Worm (Caenorhabditis elegans) whole organism, L3 larva: ENCODE measurements around the gene mrps-26.

Experiments
- ZK546.5 ChIP-seq: sonication (generic microtip); optimal IDR thresholded peaks from 2 replicates; lab custom pipeline; 2017; ENCODE audit warnings: missing biosample characterization, missing genetic modification characterization
- aly-2 ChIP-seq: fragments of 150-350 bp; optimal IDR thresholded peaks from 2 replicates; lab custom pipeline; 2014; ENCODE audit warnings: missing biosample characterization, missing genetic modification characterization
- ama-1 ChIP-seq: fragments of 150-350 bp; optimal IDR thresholded peaks from 2 replicates; lab custom pipeline; 2018
- ceh-28 ChIP-seq: fragments of 150-350 bp; optimal IDR thresholded peaks from 2 replicates; lab custom pipeline; 2014; ENCODE audit warnings: missing biosample characterization, missing genetic modification reagents, missing genetic modification characterization
- daf-12 ChIP-seq: fragments of 150-350 bp; optimal IDR thresholded peaks from 2 replicates; lab custom pipeline; 2014; ENCODE audit warnings: missing biosample characterization, missing genetic modification reagents, missing genetic modification characterization
- egl-27 ChIP-seq: sonication (generic microtip); optimal IDR thresholded peaks from 4 replicates; lab custom pipeline; 2017; ENCODE audit warnings: missing biosample characterization, missing genetic modification reagents, missing genetic modification characterization
- egl-5 ChIP-seq: fragments of 150-350 bp; optimal IDR thresholded peaks from 2 replicates; lab custom pipeline; 2017; ENCODE audit warnings: missing biosample characterization, missing genetic modification reagents, missing genetic modification characterization, inconsistent platforms
- elt-1 ChIP-seq: fragments of 150-350 bp; optimal IDR thresholded peaks from 2 replicates; lab custom pipeline; 2014; ENCODE audit warnings: missing biosample characterization, missing genetic modification characterization
- elt-2 ChIP-seq: sonication (generic microtip); optimal IDR thresholded peaks from 2 replicates; lab custom pipeline; 2016; ENCODE audit warnings: missing genetic modification reagents, mild to moderate bottlenecking, missing genetic modification characterization, missing compliant biosample characterization
- elt-3 ChIP-seq, 3 experiments: fragments of 150-350 bp in 1 of 3; sonication (generic microtip) in 2 of 3; optimal IDR thresholded peaks; 2 replicates in 2 of 3; 4 replicates in 1 of 3; lab custom pipeline; 2014 to 2017; ENCODE audit warnings: missing biosample characterization in 3 of 3, missing genetic modification characterization in 3 of 3
- fkh-10 ChIP-seq: sonication (generic microtip); optimal IDR thresholded peaks from 2 replicates; lab custom pipeline; 2017; ENCODE audit warnings: missing biosample characterization, missing genetic modification reagents, missing genetic modification characterization
- hmg-11 ChIP-seq: sonication (generic microtip); optimal IDR thresholded peaks from 2 replicates; lab custom pipeline; 2016; ENCODE audit warnings: missing genetic modification characterization, missing compliant biosample characterization
- jun-1 ChIP-seq: fragments of 150-350 bp; optimal IDR thresholded peaks from 2 replicates; lab custom pipeline; 2014; ENCODE audit warnings: missing biosample characterization, missing genetic modification reagents, missing genetic modification characterization
- lin-15B ChIP-seq: fragments of 150-350 bp; optimal IDR thresholded peaks from 2 replicates; lab custom pipeline; 2014; ENCODE audit warnings: missing biosample characterization, missing genetic modification characterization
- lin-39 ChIP-seq: fragments of 150-350 bp; optimal IDR thresholded peaks from 2 replicates; lab custom pipeline; 2018; ENCODE audit warnings: missing biosample characterization, missing genetic modification reagents, missing genetic modification characterization
- lsy-12 ChIP-seq: sonication (generic microtip); optimal IDR thresholded peaks from 2 replicates; lab custom pipeline; 2016; ENCODE audit warnings: mild to moderate bottlenecking, missing genetic modification characterization, missing compliant biosample characterization
- mdl-1 ChIP-seq: fragments of 150-350 bp; optimal IDR thresholded peaks from 2 replicates; lab custom pipeline; 2014; ENCODE audit warnings: missing biosample characterization, missing genetic modification characterization
- mml-1 ChIP-seq: fragments of 150-350 bp; sonication (generic microtip); optimal IDR thresholded peaks from 3 replicates; lab custom pipeline; 2014; ENCODE audit warnings: missing biosample characterization, missing genetic modification characterization
- nfya-1 ChIP-seq: sonication (generic microtip); optimal IDR thresholded peaks from 2 replicates; lab custom pipeline; 2017; ENCODE audit warnings: missing genetic modification characterization, mild to moderate bottlenecking, missing compliant biosample characterization, antibody characterized with exemption, moderate library complexity; ENCODE audit not compliant: insufficient read depth
- nhr-11 ChIP-seq: fragments of 150-350 bp; optimal IDR thresholded peaks from 2 replicates; lab custom pipeline; 2014; ENCODE audit warnings: missing biosample characterization, missing genetic modification characterization
- nhr-12 ChIP-seq: fragments of 150-350 bp; optimal IDR thresholded peaks from 2 replicates; lab custom pipeline; 2014; ENCODE audit warnings: missing biosample characterization, missing genetic modification characterization
- nhr-23 ChIP-seq: fragments of 150-350 bp; optimal IDR thresholded peaks from 2 replicates; lab custom pipeline; 2014; ENCODE audit warnings: missing biosample characterization, missing genetic modification reagents, missing genetic modification characterization
- nhr-25 ChIP-seq: sonication (generic microtip); optimal IDR thresholded peaks from 2 replicates; lab custom pipeline; 2017; ENCODE audit warnings: missing biosample characterization, missing genetic modification characterization
- nhr-43 ChIP-seq: sonication (generic microtip); optimal IDR thresholded peaks from 2 replicates; lab custom pipeline; 2016; ENCODE audit warnings: mild to moderate bottlenecking, missing genetic modification characterization, missing compliant biosample characterization; ENCODE audit not compliant: poor library complexity, severe bottlenecking
- nhr-67 ChIP-seq: fragments of 150-350 bp; optimal IDR thresholded peaks from 2 replicates; lab custom pipeline; 2014; ENCODE audit warnings: missing biosample characterization, missing genetic modification characterization
- pha-4 ChIP-seq: fragments of 150-350 bp; optimal IDR thresholded peaks from 2 replicates; lab custom pipeline; 2014; ENCODE audit warnings: missing biosample characterization, missing genetic modification reagents, missing genetic modification characterization
- pqm-1 ChIP-seq: fragments of 150-350 bp; optimal IDR thresholded peaks from 2 replicates; lab custom pipeline; 2017; ENCODE audit warnings: missing biosample characterization, missing genetic modification characterization, inconsistent platforms
- sea-2 ChIP-seq: fragments of 150-350 bp; sonication (generic microtip); optimal IDR thresholded peaks from 4 replicates; lab custom pipeline; 2014; ENCODE audit warnings: missing biosample characterization, missing genetic modification reagents, missing genetic modification characterization
- snpc-4 ChIP-seq: fragments of 150-350 bp; optimal IDR thresholded peaks from 2 replicates; lab custom pipeline; 2014; ENCODE audit warnings: missing biosample characterization, missing genetic modification characterization
- tbx-2 ChIP-seq: sonication (generic microtip); optimal IDR thresholded peaks from 2 replicates; lab custom pipeline; 2016; ENCODE audit warnings: mild to moderate bottlenecking, missing genetic modification characterization, missing compliant biosample characterization
- unc-39 ChIP-seq: sonication (generic microtip); optimal IDR thresholded peaks from 4 replicates; lab custom pipeline; 2017; ENCODE audit warnings: missing biosample characterization, missing genetic modification characterization
- ztf-11 ChIP-seq: fragments of 150-350 bp; optimal IDR thresholded peaks from 2 replicates; lab custom pipeline; 2014; ENCODE audit warnings: missing biosample characterization, missing genetic modification characterization

Gene mrps-26

DNA sequence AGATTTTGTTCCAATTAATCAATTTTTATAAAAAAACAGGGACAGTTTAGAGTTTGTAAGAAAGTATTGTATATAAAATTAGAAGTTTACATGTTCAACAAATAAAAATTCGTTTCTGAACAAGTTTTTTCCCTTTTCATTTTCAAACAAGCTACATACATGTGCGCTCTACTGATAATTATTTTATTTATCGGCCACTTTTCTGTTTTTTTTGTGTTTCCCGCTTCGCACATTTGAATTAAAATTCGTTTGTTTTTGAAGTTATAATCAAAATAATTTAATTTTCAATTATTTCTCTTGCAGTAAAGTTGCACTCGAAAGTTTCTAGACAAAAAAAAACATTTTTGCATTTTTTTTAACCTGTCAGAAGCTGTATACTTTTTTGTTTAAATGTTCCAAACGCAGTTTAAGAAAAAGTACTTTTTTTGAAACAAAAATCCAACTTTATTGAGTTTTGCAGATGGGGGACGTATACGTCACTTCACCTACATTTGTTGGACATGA lies 43.7 kb upstream of the mrps-26 start, which contains the start of gene hira-1:
Gene hira-1, plus strand, starts transcription at position 454 of the 504 bp plus-strand sequence.
- TF ChIP-seq nhr-67 (tag; lab: Kevin White, UChicago): no peak
- no peak for TF ChIP-seq nhr-12 (tag; lab: Kevin White, UChicago)
- TF ChIP-seq snpc-4 (tag; lab: Kevin White, UChicago): peak; percentile 31
- TF ChIP-seq egl-27: no peak
- peak; percentile 3 for TF ChIP-seq hmg-11 (tag; lab: Kevin White, UChicago)
- TF ChIP-seq lin-15B (tag; lab: Kevin White, UChicago): peak; percentile 83
- TF ChIP-seq elt-2: peak; percentile 9
- no peak for TF ChIP-seq fkh-10
- peak; percentile 66 for TF ChIP-seq pha-4 (tag; lab: Kevin White, UChicago)
- TF ChIP-seq nfya-1 (tag; lab: Kevin White, UChicago): peak; percentile 0
- peak; percentile 52 for TF ChIP-seq nhr-23 (tag; lab: Kevin White, UChicago)
- no peak for TF ChIP-seq ZK546.5 (tag; lab: Kevin White, UChicago)

DNA sequence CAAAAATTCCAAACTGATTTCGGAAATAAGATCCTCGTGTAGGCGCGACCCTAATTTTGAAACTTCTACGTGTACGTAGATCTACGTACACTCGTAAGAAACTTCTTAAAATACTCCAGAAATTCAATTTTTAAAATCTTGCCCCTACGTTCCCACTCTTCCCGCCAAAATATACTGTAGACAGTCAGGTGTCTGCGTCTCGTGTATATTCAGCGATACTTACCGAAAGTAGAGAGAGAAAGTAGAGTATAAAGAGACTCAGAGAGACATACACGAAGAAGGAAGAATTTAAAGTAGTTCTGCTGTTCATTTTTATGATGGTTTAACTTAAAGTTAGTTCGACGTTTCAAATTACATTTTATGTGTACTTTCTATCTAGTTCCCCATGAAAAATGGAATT lies 41.1 kb upstream of the mrps-26 start:
- no peak for TF ChIP-seq aly-2 (tag; lab: Kevin White, UChicago)
- TF ChIP-seq hmg-11 (tag; lab: Kevin White, UChicago): no peak
- TF ChIP-seq pha-4 (tag; lab: Kevin White, UChicago): peak; percentile 3

DNA sequence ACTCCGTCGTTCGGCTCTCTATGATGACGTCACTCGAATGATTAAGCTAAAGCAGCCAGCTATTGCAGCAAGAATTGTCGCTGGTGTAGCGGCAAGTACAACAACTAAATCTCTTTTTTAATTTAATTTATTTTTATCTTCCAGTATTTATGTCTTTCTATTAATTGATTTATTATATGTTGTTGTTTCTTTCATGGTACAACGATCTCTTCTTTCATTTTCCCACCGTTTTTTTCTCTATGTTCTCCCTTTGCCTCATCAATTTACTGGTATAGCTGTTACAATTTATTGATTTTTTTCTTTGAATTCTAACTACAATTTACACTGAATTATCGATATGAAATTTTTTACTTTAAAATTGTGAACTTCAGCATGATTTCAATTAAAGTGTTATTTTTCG lies 38.7 kb upstream of the mrps-26 start, which contains the start of gene moc-6:
Gene moc-6, plus strand, starts transcription at position 301 of the 400 bp plus-strand sequence.
- no peak for TF ChIP-seq nhr-25 (tag; lab: Kevin White, UChicago)
- TF ChIP-seq egl-5 (tag; lab: Kevin White, UChicago): no peak
- peak; percentile 12 for TF ChIP-seq ceh-28 (tag; lab: Kevin White, UChicago)
- TF ChIP-seq tbx-2: no peak
- TF ChIP-seq, all 47 proteins: peak for 1

DNA sequence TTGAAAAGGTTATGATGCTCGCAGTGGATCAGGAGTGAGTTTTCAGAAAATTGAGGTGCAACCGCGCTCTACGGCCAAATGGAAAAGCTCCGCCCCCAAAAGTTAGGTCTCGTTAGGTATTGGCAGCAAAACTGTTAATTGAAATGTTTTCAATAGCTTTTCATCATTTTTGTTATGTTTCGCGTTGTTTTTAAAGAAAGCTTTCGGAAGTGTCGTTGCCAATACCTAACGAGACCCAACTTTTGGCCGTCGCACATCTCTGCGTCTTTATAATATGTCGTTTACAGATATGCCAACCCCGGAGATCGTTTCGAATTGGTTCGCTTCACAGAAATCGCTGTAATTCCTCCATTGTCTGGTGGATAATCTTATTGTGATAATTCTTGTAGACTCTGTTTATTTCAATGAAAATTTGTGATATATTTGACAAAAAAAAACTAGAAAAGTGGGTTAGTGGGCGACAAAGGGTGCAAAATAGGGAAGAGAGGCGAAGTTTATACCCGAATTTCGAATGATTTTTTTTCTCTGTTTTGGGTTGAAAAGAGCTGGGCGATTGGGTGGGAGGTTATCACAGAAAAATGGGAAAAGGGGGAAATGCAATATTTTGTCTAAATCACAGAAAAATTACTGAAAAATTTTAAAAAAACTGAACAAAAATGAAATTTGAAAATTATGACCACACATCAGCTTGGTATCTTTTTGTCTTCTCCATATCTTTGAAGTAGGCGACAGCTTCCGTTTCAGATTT lies 37.9 kb upstream of the mrps-26 start:
- TF ChIP-seq elt-1: no peak
- peak; percentile 52 for TF ChIP-seq elt-2
- TF ChIP-seq ztf-11: no peak
- peak; percentile 19 for TF ChIP-seq nhr-43 (tag; lab: Kevin White, UChicago)
- TF ChIP-seq unc-39 (tag; lab: Kevin White, UChicago): no peak
- no peak for TF ChIP-seq lsy-12
- TF ChIP-seq nhr-25 (tag; lab: Kevin White, UChicago): peak; percentile 31
- TF ChIP-seq ama-1 (lab: Kevin White, UChicago): peak; percentile 69
- peak in 1 of 3 experiments; percentile 71 for TF ChIP-seq elt-3 (tag; optimal IDR thresholded peaks at IDR 0.05; lab: Kevin White, UChicago)
- no peak for TF ChIP-seq egl-27
- TF ChIP-seq, all 47 proteins: peak for 5

DNA sequence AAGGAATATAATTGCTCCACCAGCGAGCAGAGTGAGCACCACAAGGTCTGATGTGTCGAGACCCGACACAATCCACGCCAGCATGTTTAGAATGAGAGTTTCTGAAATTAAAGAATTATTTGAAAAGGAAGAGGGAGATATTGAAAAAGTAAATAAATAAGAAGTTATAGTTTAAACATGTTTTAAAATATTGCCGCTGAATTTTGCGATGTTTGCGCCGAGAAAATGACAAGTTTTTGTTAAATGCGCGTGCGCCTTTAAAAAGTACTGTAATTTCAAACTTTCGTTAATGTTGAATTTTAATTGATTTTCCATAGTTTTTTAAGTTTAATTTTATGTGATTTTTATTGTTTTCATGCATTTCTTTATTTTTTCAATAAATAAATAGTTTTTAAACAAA lies 34.8 kb upstream of the mrps-26 start, which contains the start of gene emb-8:
Gene emb-8, minus strand, starts transcription at position 101 of the 400 bp plus-strand sequence.
- TF ChIP-seq lin-15B (tag; lab: Kevin White, UChicago): no peak
- no peak for TF ChIP-seq mdl-1 (tag; lab: Kevin White, UChicago)
- TF ChIP-seq nhr-11 (tag; lab: Kevin White, UChicago): no peak
- no peak for TF ChIP-seq ama-1 (lab: Kevin White, UChicago)
- no peak for TF ChIP-seq elt-1
- no peak for TF ChIP-seq lin-39 (tag; lab: Kevin White, UChicago)
- TF ChIP-seq elt-2: no peak
- TF ChIP-seq mml-1 (tag; lab: Kevin White, UChicago): no peak
- TF ChIP-seq daf-12 (tag; lab: Kevin White, UChicago): no peak
- no peak for TF ChIP-seq sea-2 (GFP tag; lab: Kevin White, UChicago)

DNA sequence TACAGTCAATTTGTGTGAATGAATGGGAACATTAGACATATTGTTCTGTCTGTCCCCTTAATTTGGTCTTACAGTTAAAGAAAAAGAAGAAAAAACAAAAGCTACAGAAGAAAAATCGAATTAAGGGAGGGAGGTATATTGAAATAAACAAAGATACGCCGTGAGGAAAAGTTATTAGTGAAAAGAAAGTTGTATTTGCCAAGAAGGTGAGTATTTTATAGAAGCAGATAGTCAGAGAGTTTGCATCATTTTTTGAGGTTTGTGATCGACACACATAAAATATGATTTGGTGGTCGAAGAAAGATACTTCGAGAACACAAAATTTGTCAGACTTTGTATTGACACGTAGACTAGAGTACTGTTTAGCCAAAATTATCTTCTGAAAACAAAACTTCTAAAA lies 34.1 kb upstream of the mrps-26 start:
- TF ChIP-seq daf-12 (tag; lab: Kevin White, UChicago) (no peak), elt-2 (peak; percentile 49), pqm-1 (peak; percentile 52), pha-4 (tag; lab: Kevin White, UChicago) (peak; percentile 68), fkh-10 (no peak), jun-1 (peak; percentile 38), nhr-23 (tag; lab: Kevin White, UChicago) (no peak)
